Worm (Caenorhabditis elegans) whole organism, late embryonic: ENCODE measurements around the gene K08F11.1.

Experiments used
- C08G9.2 ChIP-seq: sonication (generic microtip); optimal IDR thresholded peaks from 2 replicates; lab custom pipeline; 2016; ENCODE audit warnings: mild to moderate bottlenecking, missing genetic modification characterization, moderate library complexity, missing compliant biosample characterization
- F13H6.1 ChIP-seq: sonication (generic microtip); optimal IDR thresholded peaks from 2 replicates; lab custom pipeline; 2016; ENCODE audit warnings: missing genetic modification characterization, missing compliant biosample characterization
- K02D7.2 ChIP-seq: sonication (generic microtip); optimal IDR thresholded peaks from 2 replicates; lab custom pipeline; 2017; ENCODE audit warnings: mild to moderate bottlenecking, missing genetic modification characterization, missing compliant biosample characterization
- K09A11.1 ChIP-seq: sonication (generic microtip); optimal IDR thresholded peaks from 2 replicates; lab custom pipeline; 2017; ENCODE audit warnings: antibody characterized with exemption, mild to moderate bottlenecking, missing genetic modification characterization, missing compliant biosample characterization; ENCODE audit not compliant: insufficient read depth
- ceh-14 ChIP-seq: sonication (generic microtip); optimal IDR thresholded peaks from 2 replicates; lab custom pipeline; 2016; ENCODE audit warnings: missing genotype, missing genetic modification characterization, missing compliant biosample characterization
- ceh-19 ChIP-seq: fragments of 200-800 bp; sonication (Bioruptor generic); optimal IDR thresholded peaks from 2 replicates; lab custom pipeline; 2018; ENCODE audit warnings: mild to moderate bottlenecking, missing genetic modification characterization, missing compliant biosample characterization
- ceh-2 ChIP-seq: sonication (generic microtip); optimal IDR thresholded peaks from 2 replicates; lab custom pipeline; 2016; ENCODE audit warnings: missing genotype, missing genetic modification characterization, missing compliant biosample characterization
- ceh-24 ChIP-seq: sonication (generic microtip); optimal IDR thresholded peaks from 2 replicates; lab custom pipeline; 2016; ENCODE audit warnings: mild to moderate bottlenecking, missing genetic modification characterization, missing compliant biosample characterization
- ceh-31 ChIP-seq: sonication (generic microtip); optimal IDR thresholded peaks from 2 replicates; lab custom pipeline; 2016; ENCODE audit warnings: missing genetic modification characterization, missing compliant biosample characterization
- ceh-34 ChIP-seq: sonication (generic microtip); optimal IDR thresholded peaks from 2 replicates; lab custom pipeline; 2016; ENCODE audit warnings: mild to moderate bottlenecking, missing genetic modification characterization, missing compliant biosample characterization
- dmd-4 ChIP-seq: sonication (generic microtip); optimal IDR thresholded peaks from 2 replicates; lab custom pipeline; 2016; ENCODE audit warnings: borderline replicate concordance, missing genetic modification characterization, missing compliant biosample characterization
- elt-2 ChIP-seq: sonication (generic microtip); optimal IDR thresholded peaks from 2 replicates; lab custom pipeline; 2016; ENCODE audit warnings: missing genetic modification reagents, missing genetic modification characterization, missing compliant biosample characterization
- elt-4 ChIP-seq: sonication (generic microtip); optimal IDR thresholded peaks from 2 replicates; lab custom pipeline; 2016; ENCODE audit warnings: missing genetic modification characterization, missing compliant biosample characterization
- ets-4 ChIP-seq: sonication (generic microtip); optimal IDR thresholded peaks from 2 replicates; lab custom pipeline; 2016; ENCODE audit warnings: missing genetic modification characterization, missing compliant biosample characterization
- fax-1 ChIP-seq: sonication (generic microtip); optimal IDR thresholded peaks from 2 replicates; lab custom pipeline; 2016; ENCODE audit warnings: missing genotype, missing genetic modification characterization, missing compliant biosample characterization
- fkh-10 ChIP-seq: fragments of 150-350 bp; optimal IDR thresholded peaks from 2 replicates; lab custom pipeline; 2014; ENCODE audit warnings: missing biosample characterization, missing genetic modification reagents, missing genetic modification characterization
- gmeb-2 ChIP-seq: sonication (generic microtip); optimal IDR thresholded peaks from 2 replicates; lab custom pipeline; 2016; ENCODE audit warnings: missing genetic modification characterization, inconsistent platforms, missing compliant biosample characterization
- hlh-13 ChIP-seq: fragments of 200-800 bp; sonication (Bioruptor generic); optimal IDR thresholded peaks from 2 replicates; lab custom pipeline; 2018; ENCODE audit warnings: mild to moderate bottlenecking, missing genetic modification characterization, missing compliant biosample characterization
- hlh-8 ChIP-seq: sonication (generic microtip); optimal IDR thresholded peaks from 2 replicates; lab custom pipeline; 2016; ENCODE audit warnings: missing genotype, missing genetic modification characterization, missing compliant biosample characterization
- lim-6 ChIP-seq: sonication (generic microtip); optimal IDR thresholded peaks from 2 replicates; lab custom pipeline; 2016; ENCODE audit warnings: missing genetic modification characterization, missing compliant biosample characterization
- madf-2 ChIP-seq: sonication (generic microtip); optimal IDR thresholded peaks from 2 replicates; lab custom pipeline; 2017; ENCODE audit warnings: missing genetic modification characterization, missing compliant biosample characterization
- nfya-1 ChIP-seq: sonication (generic microtip); optimal IDR thresholded peaks from 2 replicates; lab custom pipeline; 2017; ENCODE audit warnings: missing genetic modification characterization, mild to moderate bottlenecking, missing compliant biosample characterization, antibody characterized with exemption, moderate library complexity
- nhr-11 ChIP-seq: fragments of 150-350 bp; optimal IDR thresholded peaks from 2 replicates; lab custom pipeline; 2014; ENCODE audit warnings: missing biosample characterization, missing genetic modification characterization
- odd-2 ChIP-seq: sonication (generic microtip); optimal IDR thresholded peaks from 2 replicates; lab custom pipeline; 2017; ENCODE audit warnings: antibody characterized with exemption, mild to moderate bottlenecking, missing genetic modification characterization, missing compliant biosample characterization
- pat-9 ChIP-seq: fragments of 200-800 bp; sonication (Bioruptor generic); optimal IDR thresholded peaks from 2 replicates; lab custom pipeline; 2018; ENCODE audit warnings: mild to moderate bottlenecking, missing genetic modification characterization, moderate library complexity, missing compliant biosample characterization
- pqm-1 ChIP-seq: sonication (generic microtip); optimal IDR thresholded peaks from 2 replicates; lab custom pipeline; 2016; ENCODE audit warnings: missing genetic modification characterization, missing compliant biosample characterization
- ref-2 ChIP-seq: sonication (generic microtip); optimal IDR thresholded peaks from 2 replicates; lab custom pipeline; 2016; ENCODE audit warnings: missing genetic modification characterization, missing compliant biosample characterization
- rnt-1 ChIP-seq: sonication (generic microtip); optimal IDR thresholded peaks from 2 replicates; lab custom pipeline; 2016; ENCODE audit warnings: missing genetic modification characterization, missing compliant biosample characterization
- sox-4 ChIP-seq: sonication (generic microtip); optimal IDR thresholded peaks from 2 replicates; lab custom pipeline; 2017; ENCODE audit warnings: mild to moderate bottlenecking, missing genetic modification characterization, inconsistent platforms, missing compliant biosample characterization
- tbx-2 ChIP-seq: sonication (generic microtip); optimal IDR thresholded peaks from 2 replicates; lab custom pipeline; 2016; ENCODE audit warnings: missing genetic modification characterization, missing compliant biosample characterization
- tbx-7 ChIP-seq: sonication (generic microtip); optimal IDR thresholded peaks from 2 replicates; lab custom pipeline; 2016; ENCODE audit warnings: missing genotype, missing genetic modification characterization, missing compliant biosample characterization
- unc-42 ChIP-seq: sonication (generic microtip); optimal IDR thresholded peaks from 2 replicates; lab custom pipeline; 2016; ENCODE audit warnings: missing genotype, missing genetic modification characterization, missing compliant biosample characterization
- unc-55 ChIP-seq: sonication (generic microtip); optimal IDR thresholded peaks from 2 replicates; lab custom pipeline; 2017; ENCODE audit warnings: missing biosample characterization, missing genetic modification reagents, missing genetic modification characterization
- unc-86 ChIP-seq: sonication (generic microtip); optimal IDR thresholded peaks from 2 replicates; lab custom pipeline; 2016; ENCODE audit warnings: missing genetic modification characterization, missing compliant biosample characterization
- zip-5 ChIP-seq: sonication (generic microtip); optimal IDR thresholded peaks from 2 replicates; lab custom pipeline; 2016; ENCODE audit warnings: missing genetic modification characterization, missing compliant biosample characterization

The K08F11.1 gene

DNA sequence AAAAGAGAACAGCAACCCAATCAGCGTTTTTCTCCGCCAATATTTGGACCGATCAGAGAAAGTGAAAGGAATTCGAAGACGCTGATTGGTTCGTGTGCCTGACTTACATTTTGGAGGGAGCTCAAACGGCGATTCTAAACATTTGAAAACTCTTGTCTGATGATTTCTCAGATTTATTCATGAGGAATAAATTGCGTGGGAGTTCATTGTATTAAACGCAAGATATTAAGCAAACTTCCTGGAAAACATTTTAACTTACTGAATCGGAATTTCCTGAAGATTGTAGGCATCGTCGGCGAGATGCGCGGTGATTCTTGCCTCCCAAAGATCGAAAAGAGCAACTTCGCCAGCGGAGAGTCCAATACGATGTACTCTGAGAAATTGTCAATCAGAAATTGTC is at the start of gene K08F11.1:
Gene K08F11.1, plus strand, starts transcription at position 301 of the 400 bp plus-strand sequence.
- TF ChIP-seq nfya-1 (tag; lab: Kevin White, UChicago): peak; percentile 4
- TF ChIP-seq unc-42 (tag; lab: Kevin White, UChicago): no peak

DNA sequence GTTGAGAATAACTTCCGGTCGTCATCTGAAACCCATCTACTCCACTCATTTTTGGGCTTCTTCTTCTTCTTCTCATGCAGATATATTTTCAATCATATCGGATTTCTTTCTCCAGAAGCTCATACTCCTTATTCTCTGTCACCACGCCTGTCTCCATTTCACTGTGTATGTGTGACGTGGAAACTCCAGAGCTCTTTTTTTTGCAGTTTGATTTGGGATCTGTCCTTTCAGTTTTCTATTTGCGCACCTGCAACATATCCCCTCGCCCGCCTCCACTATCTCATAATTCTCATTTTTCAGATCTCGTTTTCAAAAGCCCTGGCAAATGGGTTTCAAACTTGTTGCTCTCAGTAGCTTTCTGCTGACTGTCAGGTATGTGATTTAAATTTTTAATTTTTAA is 45.9 kb upstream of the K08F11.1 start, which contains the start of gene kin-36:
Gene kin-36, plus strand, starts transcription at position 301 of the 400 bp plus-strand sequence.
- TF ChIP-seq elt-2 (tag; lab: Kevin White, UChicago): no peak
- no peak for TF ChIP-seq unc-42 (tag; lab: Kevin White, UChicago)

DNA sequence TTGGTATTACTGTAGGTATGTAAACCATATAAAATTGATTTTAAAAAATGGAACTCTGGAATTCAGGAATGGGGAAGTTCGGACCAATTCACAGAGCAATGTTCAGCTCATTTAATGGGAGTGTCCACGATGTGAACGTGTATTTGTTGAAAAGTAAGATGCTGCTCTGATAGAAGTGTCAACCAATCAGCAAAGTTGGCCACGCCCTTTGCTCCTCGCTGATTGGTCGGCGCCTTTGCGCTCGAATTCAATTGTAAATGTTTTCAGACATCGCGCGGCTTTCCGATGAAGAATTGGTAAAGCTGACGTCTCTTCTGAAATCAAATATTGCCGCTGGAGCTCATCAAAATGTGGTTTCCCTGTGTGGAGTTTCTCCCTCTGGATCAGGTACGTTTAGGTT is 41.5 kb upstream of the K08F11.1 start:
- TF ChIP-seq K09A11.1 (tag; lab: Kevin White, UChicago) (no peak), nfya-1 (tag; lab: Kevin White, UChicago) (peak; percentile 68)

DNA sequence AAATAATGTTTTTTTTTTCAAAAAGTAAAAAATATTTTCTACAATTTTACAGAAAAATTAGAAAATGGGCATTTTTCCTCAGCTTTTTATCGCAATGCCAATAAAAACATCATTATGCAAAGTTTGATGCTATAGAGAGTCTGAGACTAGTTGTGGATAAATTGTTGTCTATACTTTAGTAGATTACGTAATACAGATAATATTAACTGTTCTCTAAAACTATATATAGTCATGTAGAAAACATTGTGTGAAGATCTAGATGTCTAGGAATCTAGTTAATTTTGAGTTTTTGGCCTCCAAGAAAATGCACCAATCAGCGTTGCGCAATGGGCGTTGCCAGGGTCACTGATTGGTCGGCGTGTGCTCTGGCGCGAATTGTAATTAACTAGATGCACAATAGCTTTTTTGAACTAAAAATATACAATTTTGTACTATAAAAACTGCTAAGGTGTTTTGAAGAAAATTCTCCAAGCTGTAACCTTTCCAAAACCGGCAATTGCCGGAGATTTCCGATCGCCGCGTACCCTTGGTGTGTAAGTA is 38.3 kb upstream of the K08F11.1 start:
- TF ChIP-seq gmeb-2 (tag; lab: Kevin White, UChicago) (no peak), nfya-1 (tag; lab: Kevin White, UChicago) (peak; percentile 80), K02D7.2 (tag; lab: Kevin White, UChicago) (no peak)
- TF ChIP-seq, all 69 proteins: peak for 1

DNA sequence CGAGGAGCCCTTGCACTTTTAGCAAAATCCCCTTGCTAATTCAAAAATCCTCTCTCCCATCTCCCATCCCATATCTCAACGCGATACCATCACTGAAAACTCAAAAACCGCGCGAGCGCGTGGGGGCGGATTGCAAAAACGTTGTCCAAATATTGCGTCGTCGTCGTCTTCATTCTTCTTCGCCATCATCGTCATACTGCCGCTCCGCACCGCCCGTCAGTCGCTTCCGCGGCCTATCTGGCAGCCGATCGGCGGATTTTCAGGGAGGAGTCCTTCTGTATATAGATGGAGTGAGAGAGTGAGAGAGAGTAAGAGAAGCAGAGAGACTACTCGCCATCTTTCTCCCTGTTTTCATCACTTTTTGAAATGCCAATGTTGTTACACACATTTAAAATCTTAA is 37.8 kb upstream of the K08F11.1 start:
- TF ChIP-seq fkh-10 (GFP tag; lab: Kevin White, UChicago): no peak
- no peak for TF ChIP-seq pqm-1
- peak; percentile 46 for TF ChIP-seq rnt-1
- TF ChIP-seq elt-4: peak; percentile 45
- no peak for TF ChIP-seq tbx-2
- TF ChIP-seq dmd-4: no peak
- no peak for TF ChIP-seq F13H6.1
- TF ChIP-seq unc-86 (tag; lab: Kevin White, UChicago): no peak

DNA sequence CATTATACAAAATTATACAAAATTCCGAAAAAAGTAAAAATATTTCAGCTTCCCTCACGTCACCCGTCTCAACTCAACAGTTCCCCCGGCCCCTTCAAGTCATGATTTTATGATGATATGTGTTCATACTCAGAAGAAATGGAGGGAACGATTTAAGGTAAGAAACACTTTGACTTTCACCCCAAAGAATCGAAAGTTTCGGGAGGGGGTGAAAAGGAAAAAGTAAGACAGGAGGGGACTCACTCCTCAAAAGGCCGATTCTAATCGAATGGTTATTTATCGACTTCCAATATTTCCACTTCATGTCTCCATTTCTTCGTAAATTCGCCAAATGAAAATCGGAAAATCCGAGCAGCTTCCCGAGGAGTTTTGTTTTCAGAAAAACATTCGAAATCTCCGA is 36.4 kb upstream of the K08F11.1 start, which contains the start of gene bus-4:
Gene bus-4, plus strand, starts transcription at position 49 of the 400 bp plus-strand sequence.
- no peak for TF ChIP-seq elt-4
- TF ChIP-seq ceh-34 (tag; lab: Kevin White, UChicago): no peak
- TF ChIP-seq odd-2 (tag; lab: Kevin White, UChicago): no peak
- TF ChIP-seq madf-2: no peak
- no peak for TF ChIP-seq unc-55 (GFP tag; lab: Kevin White, UChicago)
- no peak for TF ChIP-seq tbx-2
- TF ChIP-seq sox-4: no peak
- no peak for TF ChIP-seq ceh-31
- no peak for TF ChIP-seq hlh-13 (GFP tag; lab: Kevin White, UChicago)
- no peak for TF ChIP-seq hlh-8 (tag; lab: Kevin White, UChicago)
- no peak for TF ChIP-seq ceh-24 (tag; lab: Kevin White, UChicago)
- no peak for TF ChIP-seq pat-9
- TF ChIP-seq ets-4: no peak
- TF ChIP-seq nhr-11: no peak

DNA sequence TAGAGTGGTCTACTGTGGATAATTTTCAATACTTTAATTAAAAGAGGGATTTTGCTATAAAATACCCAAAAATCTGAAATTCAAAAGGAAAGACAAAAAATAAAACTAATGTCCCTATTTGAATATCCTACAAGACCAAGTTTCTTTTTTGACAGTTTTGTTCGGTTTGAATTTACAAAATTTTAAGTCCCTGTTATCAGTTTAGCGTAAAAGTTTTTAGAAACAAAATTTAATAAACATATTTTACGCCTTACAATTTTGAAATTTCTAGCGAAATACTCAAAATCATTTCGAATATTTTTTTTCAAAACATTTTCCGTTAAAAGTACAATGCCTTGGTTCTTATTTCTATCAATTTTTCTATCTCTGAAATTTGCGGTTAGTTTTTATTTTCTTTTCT is 32.2 kb upstream of the K08F11.1 start, which contains the start of gene spe-51:
Gene spe-51, plus strand, starts transcription at position 301 of the 400 bp plus-strand sequence.
- TF ChIP-seq fkh-10 (GFP tag; lab: Kevin White, UChicago) (no peak), fax-1 (tag; lab: Kevin White, UChicago) (no peak), K09A11.1 (tag; lab: Kevin White, UChicago) (no peak), C08G9.2 (tag; lab: Kevin White, UChicago) (no peak)

DNA sequence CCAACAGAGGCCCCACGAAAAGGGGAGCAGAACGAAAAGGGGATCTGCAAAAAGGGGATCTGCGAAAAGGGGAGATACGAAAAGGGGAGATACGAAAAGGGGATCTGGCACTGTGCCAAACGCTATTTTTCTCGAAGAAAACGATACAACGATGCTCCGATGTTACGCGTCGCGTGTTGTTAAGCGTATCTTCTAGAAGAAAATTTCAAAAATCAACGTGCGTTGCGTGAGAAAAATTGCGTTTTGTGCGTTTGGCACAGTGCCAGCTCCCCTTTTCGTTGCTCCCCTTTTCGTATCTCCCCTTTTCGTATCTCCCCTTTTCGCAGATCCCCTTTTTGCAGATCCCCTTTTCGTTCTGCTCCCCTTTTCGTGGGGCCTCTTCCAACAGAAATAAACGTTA is 22.6 kb upstream of the K08F11.1 start:
- TF ChIP-seq dmd-4 (peak; percentile 59), ceh-31 (peak; percentile 86), tbx-2 (peak; percentile 51), lim-6 (tag; lab: Kevin White, UChicago) (peak; percentile 49), ets-4 (peak; percentile 60), ceh-34 (tag; lab: Kevin White, UChicago) (peak; percentile 16), ceh-2 (tag; lab: Kevin White, UChicago) (peak; percentile 51), rnt-1 (peak; percentile 25), tbx-7 (tag; lab: Kevin White, UChicago) (peak; percentile 12), F13H6.1 (peak; percentile 51), ref-2 (tag; lab: Kevin White, UChicago) (peak; percentile 59), ceh-14 (tag; lab: Kevin White, UChicago) (peak; percentile 77), elt-2 (tag; lab: Kevin White, UChicago) (peak; percentile 26), fax-1 (tag; lab: Kevin White, UChicago) (peak; percentile 55), C08G9.2 (tag; lab: Kevin White, UChicago) (peak; percentile 73), zip-5 (tag; lab: Kevin White, UChicago) (peak; percentile 45), ceh-19 (GFP tag; lab: Kevin White, UChicago) (peak; percentile 11)
